Worm (Caenorhabditis elegans) whole organism, L1 larva: ENCODE measurements around the gene mrp-6.

ENCODE experiments used
- C34B4.2 ChIP-seq: sonication (generic microtip); optimal IDR thresholded peaks from 2 replicates; lab custom pipeline; 2017; ENCODE audit warnings: mild to moderate bottlenecking, missing genetic modification characterization, missing compliant biosample characterization
- egl-13 ChIP-seq: sonication (generic microtip); optimal IDR thresholded peaks from 2 replicates; lab custom pipeline; 2016; ENCODE audit warnings: missing genotype, missing genetic modification reagents, missing genetic modification characterization, missing compliant biosample characterization
- fos-1 ChIP-seq: fragments of 150-350 bp; optimal IDR thresholded peaks from 2 replicates; lab custom pipeline; 2014; ENCODE audit warnings: missing biosample characterization, missing genetic modification characterization
- grh-1 ChIP-seq: fragments of 200-800 bp; sonication (Bioruptor generic); IDR thresholded peaks from 2 replicates; pipeline ENCODE4 v1.3.6; 2022; ENCODE audit warnings: missing genetic modification reagents, missing genetic modification characterization, missing compliant biosample characterization
- skn-1 ChIP-seq: fragments of 150-350 bp; optimal IDR thresholded peaks from 2 replicates; lab custom pipeline; 2014; ENCODE audit warnings: missing biosample characterization, missing genetic modification characterization

DNA sequence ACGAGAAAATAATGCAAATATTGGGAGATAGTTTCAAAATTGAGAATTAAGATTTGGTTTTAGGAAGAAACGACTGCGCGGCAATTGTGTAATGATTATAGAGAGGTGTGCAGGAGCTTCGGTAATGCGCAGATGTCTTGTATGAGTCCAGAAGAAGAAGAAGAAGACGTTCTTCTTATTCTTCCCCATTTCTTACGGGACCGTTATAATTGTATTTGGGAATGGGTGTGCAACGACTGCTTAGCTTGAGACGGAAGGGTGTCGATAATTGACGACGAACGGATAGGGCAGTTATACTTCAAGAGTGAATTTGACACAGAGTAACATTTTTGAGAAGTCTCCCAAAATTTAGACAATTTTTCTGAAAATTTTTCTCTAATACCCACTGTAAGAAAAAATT is 57.9 kb downstream of the mrp-6 start:
- TF ChIP-seq egl-13, result no peak
- no peak for TF ChIP-seq C34B4.2 (tag; lab: Kevin White, UChicago)
- no peak for TF ChIP-seq grh-1 (GFP tag; lab: Robert Waterston, UW)
- TF ChIP-seq fos-1 (tag; lab: Kevin White, UChicago), result no peak
- no peak for TF ChIP-seq skn-1 (tag; lab: Kevin White, UChicago)
